Fruit fly (Drosophila melanogaster): Measurements from ENCODE around the gene CG14777.

CG14777 gene

DNA sequence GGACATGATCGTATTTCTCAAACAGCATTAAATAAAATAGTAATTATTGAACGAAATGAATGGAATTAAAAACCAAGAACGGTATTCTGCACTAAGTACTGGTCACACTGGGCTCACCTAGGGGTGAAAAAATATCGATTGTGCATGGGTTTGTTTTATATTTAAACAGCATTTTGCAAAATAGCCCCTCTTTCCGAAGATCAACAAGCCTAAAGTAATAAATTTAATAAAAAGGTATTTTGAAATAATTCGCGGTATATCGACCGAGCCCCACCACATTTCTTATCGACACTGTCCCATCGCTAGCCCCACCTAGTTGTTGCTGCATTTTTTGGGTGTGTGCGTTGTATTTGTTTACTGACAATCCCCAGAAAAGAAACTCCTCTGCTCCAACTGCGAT is 4.6 kb downstream of the CG14777 start, which contains the start of gene pck (continued):
- TF ChIP-seq br (optimal IDR thresholded peaks at IDR 0.05): no peak
- TF ChIP-seq zen (tag; optimal IDR thresholded peaks at IDR 0.05): peak; percentile 45
- TF ChIP-seq H15 (GFP tag; IDR thresholded peaks at IDR 0.05): peak; percentile 34; the same call in 1 of the 3 replicates
- TF ChIP-seq dm (GFP tag; optimal IDR thresholded peaks at IDR 0.05): peak; percentile 71
- TF ChIP-seq CG9797 (GFP tag; optimal IDR thresholded peaks at IDR 0.05): peak; percentile 76
- TF ChIP-seq sens-2 (GFP tag; IDR thresholded peaks at IDR 0.05): no peak
- peak; percentile 64; the same call in 2 of the 3 replicates for TF ChIP-seq Aef1 (GFP tag; IDR thresholded peaks at IDR 0.05)
- TF ChIP-seq CG11398 (GFP tag; optimal IDR thresholded peaks at IDR 0.05): peak; percentile 40
- no peak for TF ChIP-seq fd102C (GFP tag; optimal IDR thresholded peaks at IDR 0.05)
- TF ChIP-seq CG6854 (GFP tag; optimal IDR thresholded peaks at IDR 0.05): no peak
- TF ChIP-seq Ets65A (GFP tag): no peak
- no peak for TF ChIP-seq CG4730 (GFP tag; IDR thresholded peaks at IDR 0.05)
- TF ChIP-seq caup (GFP tag; optimal IDR thresholded peaks at IDR 0.05; ENCODE audit: severe bottlenecking): peak; percentile 51
- peak; percentile 44 for TF ChIP-seq shn (GFP tag; optimal IDR thresholded peaks at IDR 0.05)
- peak; percentile 58 for TF ChIP-seq pzg (GFP tag; optimal IDR thresholded peaks at IDR 0.05)
- peak; percentile 89 for TF ChIP-seq Sry-δ (GFP tag; optimal IDR thresholded peaks at IDR 0.05)
- TF ChIP-seq jumu (GFP tag; optimal IDR thresholded peaks at IDR 0.05): peak; percentile 50
- TF ChIP-seq ash1 (GFP tag; optimal IDR thresholded peaks at IDR 0.05): no peak
- TF ChIP-seq ken (GFP tag; IDR thresholded peaks at IDR 0.05): peak; percentile 73
- no peak for TF ChIP-seq CG11723 (GFP tag; optimal IDR thresholded peaks at IDR 0.05)
- no peak for TF ChIP-seq pan (optimal IDR thresholded peaks at IDR 0.05)
- peak in 1 of 2 experiments; percentile 70 for TF ChIP-seq pan (GFP tag; optimal IDR thresholded peaks at IDR 0.05 in 1 of 2, IDR thresholded peaks at IDR 0.05 in 1 of 2)
- no peak for TF ChIP-seq repo (GFP tag; optimal IDR thresholded peaks at IDR 0.05)
- peak; percentile 43; the same call in 1 of the 2 replicates for TF ChIP-seq CG32772 (GFP tag; IDR thresholded peaks at IDR 0.05)
- TF ChIP-seq NC2α (GFP tag; optimal IDR thresholded peaks at IDR 0.05): no peak
- TF ChIP-seq HmgZ (tag; optimal IDR thresholded peaks at IDR 0.05): peak; percentile 61
- TF ChIP-seq CG15514 (GFP tag; optimal IDR thresholded peaks at IDR 0.05): peak; percentile 83
- TF ChIP-seq nerfin-1 (tag; optimal IDR thresholded peaks at IDR 0.05): peak; percentile 33
- TF ChIP-seq CG17328 (GFP tag; IDR thresholded peaks at IDR 0.05): peak; percentile 70
- TF ChIP-seq aop (GFP tag; IDR thresholded peaks at IDR 0.05): no peak
- TF ChIP-seq pros (GFP tag; optimal IDR thresholded peaks at IDR 0.05): no peak
- no peak for TF ChIP-seq CG11560 (tag; IDR thresholded peaks at IDR 0.05)
- TF ChIP-seq Gug (GFP tag; IDR thresholded peaks at IDR 0.05): peak; percentile 61
- no peak for TF ChIP-seq Asciz (GFP tag; optimal IDR thresholded peaks at IDR 0.05)
- no peak for TF ChIP-seq rib (GFP tag; IDR thresholded peaks at IDR 0.05)
- TF ChIP-seq CG10366 (GFP tag; IDR thresholded peaks at IDR 0.05): peak; percentile 55
- TF ChIP-seq ac (GFP tag; optimal IDR thresholded peaks at IDR 0.05): no peak
- peak; percentile 6 for TF ChIP-seq HHEX (GFP tag; optimal IDR thresholded peaks at IDR 0.05)
- no peak for TF ChIP-seq CG11504 (tag; optimal IDR thresholded peaks at IDR 0.05)
- no peak for TF ChIP-seq tll (GFP tag; optimal IDR thresholded peaks at IDR 0.05)
- TF ChIP-seq chinmo (GFP tag; IDR thresholded peaks at IDR 0.05; ENCODE audit: partially characterized antibody): 0 out of 4 replicates have a peak, but pooled peaks have one; percentile 48
- peak; percentile 34 for TF ChIP-seq Meics (GFP tag; optimal IDR thresholded peaks at IDR 0.05)
- TF ChIP-seq btn (GFP tag; optimal IDR thresholded peaks at IDR 0.05): peak; percentile 28
- peak; percentile 39 for TF ChIP-seq cwo (GFP tag; optimal IDR thresholded peaks at IDR 0.05)
- TF ChIP-seq ab (GFP tag; optimal IDR thresholded peaks at IDR 0.05): peak; percentile 44
- TF ChIP-seq bab2 (GFP tag; optimal IDR thresholded peaks at IDR 0.05): peak; percentile 61
- no peak for TF ChIP-seq CG10274 (GFP tag; optimal IDR thresholded peaks at IDR 0.05)
- peak; percentile 31 for TF ChIP-seq Nf-YC (tag; optimal IDR thresholded peaks at IDR 0.05)
- peak; percentile 60 for TF ChIP-seq al (GFP tag; IDR thresholded peaks at IDR 0.05)
- TF ChIP-seq jigr1 (GFP tag; IDR thresholded peaks at IDR 0.05): no peak
- no peak for TF ChIP-seq CG6683 (GFP tag; optimal IDR thresholded peaks at IDR 0.05)
- TF ChIP-seq CG8944 (GFP tag; optimal IDR thresholded peaks at IDR 0.05): peak; percentile 48

Data from whole organism, embryonic.